Fruit fly (Drosophila melanogaster) whole organism, embryonic: ENCODE measurements around the gene CG8100.
A peak's percentile ranks its signal among the peaks of the same experiment; 100 is the strongest.

Source experiments
- Aef1 ChIP-seq: fragments of 200-800 bp; sonication (Bioruptor generic); IDR thresholded peaks from 3 replicates; pipeline ENCODE4 v1.3.6; 2022; ENCODE audit warnings: missing biosample characterization, missing genetic modification characterization
- CG10209 ChIP-seq: fragments of 200-800 bp; sonication (Bioruptor generic); optimal IDR thresholded peaks from 3 replicates; lab custom pipeline; 2017; ENCODE audit warnings: missing biosample characterization, mild to moderate bottlenecking, missing genetic modification characterization, missing genetic modification reagents
- CG10274 ChIP-seq: fragments of 200-800 bp; sonication (Bioruptor generic); optimal IDR thresholded peaks from 3 replicates; lab custom pipeline; 2017; ENCODE audit warnings: missing biosample characterization, mild to moderate bottlenecking, missing genetic modification characterization
- CG11085 ChIP-seq: fragments of 200-800 bp; sonication (Bioruptor generic); IDR thresholded peaks from 2 replicates; pipeline ENCODE4 v1.3.6; 2022; ENCODE audit warnings: missing biosample characterization, missing genetic modification characterization
- CG11695 ChIP-seq: fragments of 200-800 bp; sonication (Bioruptor generic); IDR thresholded peaks from 3 replicates; pipeline ENCODE4 v1.3.6; 2022; ENCODE audit warnings: missing biosample characterization, missing genetic modification characterization
- CG12104 ChIP-seq: fragments of 200-800 bp; sonication (Bioruptor generic); optimal IDR thresholded peaks from 3 replicates; lab custom pipeline; 2016; ENCODE audit warnings: missing biosample characterization, missing genetic modification characterization
- CG12236 ChIP-seq: fragments of 200-800 bp; sonication (Bioruptor generic); optimal IDR thresholded peaks from 2 replicates; lab custom pipeline; 2016; ENCODE audit warnings: missing biosample characterization, missing genetic modification characterization
- CG1233 ChIP-seq: fragments of 200-800 bp; sonication (Bioruptor generic); optimal IDR thresholded peaks from 4 replicates; lab custom pipeline; 2018; ENCODE audit warnings: missing biosample characterization, mild to moderate bottlenecking, missing genetic modification characterization
- CG14050 ChIP-seq: fragments of 200-800 bp; sonication (Bioruptor generic); IDR thresholded peaks from 3 replicates; pipeline ENCODE4 v1.3.6; 2022; ENCODE audit warnings: missing biosample characterization, missing genetic modification characterization
- CG14441 ChIP-seq: fragments of 200-800 bp; sonication (Bioruptor generic); IDR thresholded peaks from 2 replicates; pipeline ENCODE4 v1.3.6; 2022; ENCODE audit warnings: missing biosample characterization, missing genetic modification characterization
- CG1529 ChIP-seq: fragments of 200-800 bp; sonication (Bioruptor generic); optimal IDR thresholded peaks from 3 replicates; lab custom pipeline; 2018; ENCODE audit warnings: missing biosample characterization, missing genetic modification characterization
- CG1602 ChIP-seq: fragments of 200-800 bp; sonication (Bioruptor generic); optimal IDR thresholded peaks from 3 replicates; lab custom pipeline; 2016; ENCODE audit warnings: missing biosample characterization, missing genetic modification characterization
- CG16779 ChIP-seq: fragments of 200-800 bp; sonication (Bioruptor generic); IDR thresholded peaks from 2 replicates; pipeline ENCODE4 v1.3.6; 2022; ENCODE audit warnings: missing biosample characterization, missing genetic modification characterization
- CG17328 ChIP-seq: fragments of 200-800 bp; sonication (Bioruptor generic); IDR thresholded peaks from 2 replicates; pipeline ENCODE4 v1.3.6; 2022; ENCODE audit warnings: missing biosample characterization, missing genetic modification characterization
- CG1832 ChIP-seq: fragments of 200-800 bp; sonication (Bioruptor generic); optimal IDR thresholded peaks from 2 replicates; lab custom pipeline; 2017; ENCODE audit warnings: missing biosample characterization, mild to moderate bottlenecking, missing genetic modification characterization, inconsistent platforms
- CG2116 ChIP-seq: fragments of 200-800 bp; sonication (Bioruptor generic); optimal IDR thresholded peaks from 3 replicates; lab custom pipeline; 2018; ENCODE audit warnings: missing biosample characterization, mild to moderate bottlenecking, missing genetic modification characterization
- CG4707 ChIP-seq: fragments of 200-800 bp; sonication (Bioruptor generic); optimal IDR thresholded peaks from 2 replicates; lab custom pipeline; 2018; ENCODE audit warnings: missing biosample characterization, mild to moderate bottlenecking, missing genetic modification characterization, moderate library complexity
- CG6683 ChIP-seq: fragments of 200-800 bp; sonication (Bioruptor generic); optimal IDR thresholded peaks from 2 replicates; lab custom pipeline; 2017; ENCODE audit warnings: missing biosample characterization, mild to moderate bottlenecking, missing genetic modification characterization, missing genetic modification reagents
- CG7556 ChIP-seq: fragments of 200-800 bp; sonication (Bioruptor generic); optimal IDR thresholded peaks from 2 replicates; lab custom pipeline; 2017; ENCODE audit warnings: missing biosample characterization, mild to moderate bottlenecking, missing genetic modification characterization
- CG8478 ChIP-seq: fragments of >200 bp; optimal IDR thresholded peaks from 2 replicates; lab custom pipeline; 2018
- CG9817 ChIP-seq: fragments of 200-800 bp; sonication (Bioruptor generic); optimal IDR thresholded peaks from 2 replicates; lab custom pipeline; 2018; ENCODE audit warnings: missing biosample characterization, mild to moderate bottlenecking, missing genetic modification characterization, moderate library complexity
- CG9876 ChIP-seq: fragments of 200-800 bp; sonication (Bioruptor generic); optimal IDR thresholded peaks from 2 replicates; lab custom pipeline; 2016; ENCODE audit warnings: missing biosample characterization, missing genetic modification characterization
- Dip2 ChIP-seq: fragments of 200-800 bp; sonication (Bioruptor generic); IDR thresholded peaks from 2 replicates; pipeline ENCODE4 v1.3.6; 2022; ENCODE audit warnings: missing biosample characterization, missing genetic modification characterization
- Fer1 ChIP-seq: fragments of 200-800 bp; sonication (Bioruptor generic); optimal IDR thresholded peaks from 2 replicates; lab custom pipeline; 2017; ENCODE audit warnings: missing biosample characterization, mild to moderate bottlenecking, missing genetic modification characterization
- Hmx ChIP-seq: fragments of 200-800 bp; sonication (Bioruptor generic); optimal IDR thresholded peaks from 2 replicates; lab custom pipeline; 2016; ENCODE audit warnings: missing biosample characterization, missing genetic modification characterization
- Hr39 ChIP-seq: fragments of >200 bp; optimal IDR thresholded peaks from 2 replicates; lab custom pipeline; 2017
- MTF-1 ChIP-seq: fragments of 200-800 bp; sonication (Bioruptor generic); optimal IDR thresholded peaks from 2 replicates; lab custom pipeline; 2018; ENCODE audit warnings: missing biosample characterization, mild to moderate bottlenecking, missing genetic modification characterization, borderline replicate concordance
- Myb ChIP-seq: fragments of 200-800 bp; sonication (Bioruptor generic); optimal IDR thresholded peaks from 2 replicates; lab custom pipeline; 2016; ENCODE audit warnings: missing biosample characterization, missing genetic modification characterization
- Nf-YC ChIP-seq: fragments of 200-800 bp; optimal IDR thresholded peaks from 3 replicates; lab custom pipeline; 2019; ENCODE audit warnings: missing biosample characterization, mild to moderate bottlenecking, missing genetic modification characterization, moderate library complexity
- Sry-β ChIP-seq: fragments of 200-800 bp; sonication (Bioruptor generic); optimal IDR thresholded peaks from 2 replicates; lab custom pipeline; 2018; ENCODE audit warnings: missing biosample characterization, mild to moderate bottlenecking, missing genetic modification characterization, moderate library complexity
- amos ChIP-seq: fragments of 200-800 bp; sonication (Bioruptor generic); IDR thresholded peaks from 2 replicates; pipeline ENCODE4 v1.3.6; 2022; ENCODE audit warnings: missing biosample characterization, missing genetic modification characterization; ENCODE audit not compliant: partially characterized antibody
- ap ChIP-seq: fragments of 200-800 bp; sonication (Bioruptor generic); IDR thresholded peaks from 2 replicates; pipeline ENCODE4 v1.3.6; 2022; ENCODE audit warnings: missing biosample characterization, missing genetic modification characterization
- ash1 ChIP-seq: fragments of 200-800 bp; sonication (Bioruptor generic); optimal IDR thresholded peaks from 2 replicates; lab custom pipeline; 2018; ENCODE audit warnings: missing biosample characterization, mild to moderate bottlenecking, missing genetic modification characterization
- btn ChIP-seq: fragments of 200-800 bp; sonication (Bioruptor generic); optimal IDR thresholded peaks from 2 replicates; lab custom pipeline; 2016; ENCODE audit warnings: missing biosample characterization, missing genetic modification characterization
- crc ChIP-seq: fragments of 200-800 bp; sonication (Bioruptor generic); optimal IDR thresholded peaks from 2 replicates; lab custom pipeline; 2016; ENCODE audit warnings: missing biosample characterization, missing genetic modification characterization
- dan ChIP-seq: fragments of 200-800 bp; sonication (Bioruptor generic); IDR thresholded peaks from 2 replicates; pipeline ENCODE4 v1.3.6; 2022; ENCODE audit warnings: missing biosample characterization, missing genetic modification characterization
- dysf ChIP-seq: fragments of 200-800 bp; sonication (Bioruptor generic); IDR thresholded peaks from 3 replicates; pipeline ENCODE4 v1.3.6; 2022; ENCODE audit warnings: missing biosample characterization, missing genetic modification characterization
- emc ChIP-seq: fragments of 200-800 bp; sonication (Bioruptor generic); optimal IDR thresholded peaks from 2 replicates; lab custom pipeline; 2016; ENCODE audit warnings: missing biosample characterization, missing genetic modification characterization
- exex ChIP-seq: fragments of 200-800 bp; sonication (Bioruptor generic); optimal IDR thresholded peaks from 4 replicates; lab custom pipeline; 2018; ENCODE audit warnings: missing biosample characterization, mild to moderate bottlenecking, missing genetic modification characterization, moderate library complexity
- eyg ChIP-seq: fragments of 200-800 bp; sonication (Bioruptor generic); optimal IDR thresholded peaks from 3 replicates; lab custom pipeline; 2016; ENCODE audit warnings: missing biosample characterization, missing genetic modification characterization
- fd96Cb ChIP-seq: fragments of 200-800 bp; sonication (Bioruptor generic); optimal IDR thresholded peaks from 2 replicates; lab custom pipeline; 2018; ENCODE audit warnings: missing biosample characterization, mild to moderate bottlenecking, missing genetic modification characterization, moderate library complexity
- fu2 ChIP-seq: fragments of 200-800 bp; sonication (Bioruptor generic); optimal IDR thresholded peaks from 2 replicates; lab custom pipeline; 2016; ENCODE audit warnings: missing biosample characterization, missing genetic modification characterization
- gsb ChIP-seq: fragments of 200-800 bp; sonication (Bioruptor generic); IDR thresholded peaks from 2 replicates; pipeline ENCODE4 v1.3.6; 2022; ENCODE audit warnings: missing biosample characterization, missing genetic modification characterization
- h ChIP-seq: fragments of >200 bp; optimal IDR thresholded peaks from 2 replicates; lab custom pipeline; 2017
- hth ChIP-seq: fragments of >200 bp; optimal IDR thresholded peaks from 2 replicates; lab custom pipeline; 2017; ENCODE audit warnings: inconsistent platforms
- ind ChIP-seq: fragments of 200-800 bp; sonication (Bioruptor generic); optimal IDR thresholded peaks from 3 replicates; lab custom pipeline; 2016; ENCODE audit warnings: missing biosample characterization, missing genetic modification characterization
- lmd ChIP-seq: fragments of 200-800 bp; sonication (Bioruptor generic); IDR thresholded peaks from 2 replicates; pipeline ENCODE4 v1.3.6; 2022; ENCODE audit warnings: missing biosample characterization, missing genetic modification characterization
- nerfin-2 ChIP-seq: fragments of 200-800 bp; sonication (Bioruptor generic); IDR thresholded peaks from 2 replicates; pipeline ENCODE4 v1.3.6; 2022; ENCODE audit warnings: missing biosample characterization, missing genetic modification characterization; ENCODE audit not compliant: partially characterized antibody
- onecut ChIP-seq: fragments of 200-800 bp; sonication (Bioruptor generic); IDR thresholded peaks from 2 replicates; pipeline ENCODE4 v1.3.6; 2022; ENCODE audit warnings: missing biosample characterization, missing genetic modification characterization
- pho ChIP-seq: fragments of 200-800 bp; sonication (Bioruptor generic); optimal IDR thresholded peaks from 2 replicates; lab custom pipeline; 2016; ENCODE audit warnings: missing biosample characterization, missing genetic modification characterization
- psq ChIP-seq: fragments of 200-800 bp; sonication (Bioruptor generic); optimal IDR thresholded peaks from 2 replicates; lab custom pipeline; 2017; ENCODE audit warnings: missing biosample characterization, missing genetic modification characterization
- seq ChIP-seq: fragments of 200-800 bp; sonication (Bioruptor generic); IDR thresholded peaks from 2 replicates; pipeline ENCODE4 v1.3.6; 2022; ENCODE audit warnings: missing biosample characterization, missing genetic modification characterization
- ssp ChIP-seq: fragments of 200-800 bp; sonication (Bioruptor generic); IDR thresholded peaks from 2 replicates; pipeline ENCODE4 v1.3.6; 2022; ENCODE audit warnings: missing biosample characterization, missing genetic modification characterization
- tio ChIP-seq: fragments of 200-800 bp; sonication (Bioruptor generic); optimal IDR thresholded peaks from 2 replicates; lab custom pipeline; 2017; ENCODE audit warnings: missing biosample characterization, missing genetic modification characterization, inconsistent platforms
- yki ChIP-seq: fragments of >200 bp; optimal IDR thresholded peaks from 3 replicates; lab custom pipeline; 2018

The CG8100 gene

dm6 chr3L:14053073-14053643, 30.3 kb upstream of the CG8100 start, which contains the start of the genes CG13484 and Frl (continued):
- no peak for TF ChIP-seq CG8478
- TF ChIP-seq Aef1 (GFP tag; lab: Robert Waterston, UW): no peak
- peak; percentile 39 for TF ChIP-seq CG17328 (GFP tag; lab: Robert Waterston, UW)
- peak; percentile 43 for TF ChIP-seq CG9876 (GFP tag; lab: Kevin White, UChicago)
- TF ChIP-seq emc (GFP tag; lab: Kevin White, UChicago): no peak
- no peak for TF ChIP-seq CG10274
- TF ChIP-seq Nf-YC (tag; lab: Kevin White, UChicago): peak; percentile 70
- TF ChIP-seq CG1233 (GFP tag; lab: Kevin White, UChicago): no peak
- TF ChIP-seq CG6683 (GFP tag; lab: Kevin White, UChicago): peak; percentile 0
- TF ChIP-seq CG2116 (GFP tag; lab: Kevin White, UChicago): peak; percentile 46
- peak; percentile 55 for TF ChIP-seq exex
- TF ChIP-seq Dip2: no peak
- no peak for TF ChIP-seq gsb (GFP tag; lab: Robert Waterston, UW)
- no peak for TF ChIP-seq crc
- peak; percentile 13; the same call in 1 of the 2 replicates for TF ChIP-seq lmd
- no peak for TF ChIP-seq CG12236
- no peak for TF ChIP-seq CG12104
- TF ChIP-seq onecut: no peak
- no peak for TF ChIP-seq ash1
- peak; percentile 2 for TF ChIP-seq CG7556 (GFP tag; lab: Kevin White, UChicago)
- TF ChIP-seq psq: no peak
- peak; percentile 32 for TF ChIP-seq pho
- TF ChIP-seq CG9817: peak; percentile 15
- TF ChIP-seq Myb (GFP tag; lab: Kevin White, UChicago): peak; percentile 52
- no peak for TF ChIP-seq hth
- no peak for TF ChIP-seq ind (GFP tag; lab: Kevin White, UChicago)
- TF ChIP-seq CG1529: no peak
- peak; percentile 5 for TF ChIP-seq fu2
- no peak for TF ChIP-seq tio (GFP tag; lab: Kevin White, UChicago)
- TF ChIP-seq ssp (GFP tag; lab: Robert Waterston, UW): peak; percentile 29; the same call in 1 of the 2 replicates
- TF ChIP-seq CG16779 (GFP tag; lab: Robert Waterston, UW): 0 out of 2 replicates have a peak, but pooled peaks have one; percentile 15
- TF ChIP-seq CG10209 (GFP tag; lab: Kevin White, UChicago): peak; percentile 7
- TF ChIP-seq fd96Cb (tag; lab: Kevin White, UChicago): no peak

DNA sequence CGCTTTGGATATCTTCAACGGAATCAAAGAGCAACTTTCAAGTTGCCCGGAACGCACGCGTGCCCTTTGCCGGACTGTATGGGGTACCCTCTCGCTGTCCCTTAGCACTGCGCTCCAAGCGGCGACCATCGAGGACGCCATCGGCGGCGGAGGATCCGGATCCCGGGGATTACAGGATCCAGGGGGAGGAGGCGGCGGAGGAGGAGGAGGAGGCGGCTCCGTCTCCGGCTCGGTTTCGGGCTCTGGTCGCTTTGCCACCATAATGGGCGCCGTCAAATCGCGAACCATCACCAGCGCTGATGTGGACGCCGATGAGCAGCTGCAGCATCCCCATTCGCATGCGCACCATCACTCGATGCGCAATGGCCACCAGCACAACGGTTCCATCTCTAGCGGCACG, 29.6 kb upstream of the CG8100 start:
- TF ChIP-seq CG14441 (GFP tag; lab: Robert Waterston, UW) (no peak), btn (GFP tag; lab: Kevin White, UChicago) (no peak), CG1832 (GFP tag; lab: Kevin White, UChicago) (no peak), MTF-1 (GFP tag; lab: Kevin White, UChicago) (no peak), nerfin-2 (GFP tag; lab: Robert Waterston, UW) (0 out of 2 replicates have a peak, but pooled peaks have one; percentile 14), h (lab: Kevin White, UChicago) (no peak), amos (GFP tag; lab: Robert Waterston, UW) (no peak), Hmx (GFP tag; lab: Kevin White, UChicago) (no peak), psq (no peak), CG11695 (no peak), yki (lab: Kevin White, UChicago) (no peak), Fer1 (GFP tag; lab: Kevin White, UChicago) (no peak), eyg (GFP tag; lab: Kevin White, UChicago) (no peak), ap (GFP tag; lab: Robert Waterston, UW) (0 out of 2 replicates have a peak, but pooled peaks have one; percentile 18), Hr39 (lab: Kevin White, UChicago) (peak; percentile 78), seq (GFP tag; lab: Robert Waterston, UW) (no peak), Sry-β (GFP tag; lab: Kevin White, UChicago) (no peak), CG11085 (no peak), CG4707 (GFP tag; lab: Kevin White, UChicago) (no peak), dan (GFP tag; lab: Robert Waterston, UW) (no peak), dysf (GFP tag; lab: Robert Waterston, UW) (0 out of 3 replicates have a peak, but pooled peaks have one; percentile 28), CG1602 (no peak), CG14050 (GFP tag; lab: Robert Waterston, UW) (no peak)
